Worm (Caenorhabditis elegans): ENCODE results near the gene T01B4.3.

T01B4.3 gene

DNA sequence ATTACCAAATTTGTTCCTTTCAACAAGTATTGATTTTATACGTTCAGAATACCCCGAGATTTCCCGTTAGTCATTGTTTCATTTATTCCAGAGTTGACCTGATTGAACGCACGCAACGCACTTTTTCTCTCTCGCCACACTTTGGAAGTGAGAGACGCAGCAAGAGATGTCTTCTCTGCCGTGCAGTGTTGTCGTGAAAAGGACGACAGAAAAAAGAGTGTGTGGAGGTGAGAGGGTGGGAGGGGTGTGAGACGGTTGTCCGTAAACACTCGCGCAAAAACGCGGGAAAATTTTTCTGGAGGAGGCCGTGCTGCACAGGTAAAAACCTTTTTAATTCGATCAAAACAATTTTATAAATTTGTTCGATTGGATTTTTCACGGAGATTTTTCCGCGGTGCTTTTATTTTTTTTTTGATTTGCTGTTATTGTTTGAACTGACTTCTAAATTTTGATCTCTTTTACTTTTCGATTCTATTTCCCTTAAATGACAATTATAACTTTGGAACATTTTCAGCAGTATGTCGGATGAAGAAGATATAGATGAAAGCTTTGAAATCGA, 42.2 kb downstream of the T01B4.3 start, which contains the start of gene sdc-1 (continued):
- TF ChIP-seq sup-37 (GFP tag; optimal IDR thresholded peaks at IDR 0.05) (no peak), C04F5.9 (tag; optimal IDR thresholded peaks at IDR 0.05) (no peak), ama-1 (optimal IDR thresholded peaks at IDR 0.05) (no peak), skn-1 (tag; optimal IDR thresholded peaks at IDR 0.05) (no peak), egl-27 (tag; optimal IDR thresholded peaks at IDR 0.05) (no peak), zip-4 (GFP tag; optimal IDR thresholded peaks at IDR 0.05) (no peak), irx-1 (tag; optimal IDR thresholded peaks at IDR 0.05) (no peak), lir-3 (tag; optimal IDR thresholded peaks at IDR 0.05; ENCODE audit: poor library complexity) (no peak), alr-1 (tag; optimal IDR thresholded peaks at IDR 0.05; ENCODE audit: borderline replicate concordance) (no peak), isw-1 (GFP tag; IDR thresholded peaks at IDR 0.05) (no peak), nhr-90 (tag; optimal IDR thresholded peaks at IDR 0.05; ENCODE audit: poor library complexity) (no peak), nhr-76 (tag; optimal IDR thresholded peaks at IDR 0.05) (no peak), hlh-17 (GFP tag; optimal IDR thresholded peaks at IDR 0.05; ENCODE audit: borderline replicate concordance) (no peak), nhr-77 (tag; optimal IDR thresholded peaks at IDR 0.05) (no peak), mdl-1 (tag; optimal IDR thresholded peaks at IDR 0.05) (peak in 1 of 2 experiments; percentile 52), elt-3 (tag; optimal IDR thresholded peaks at IDR 0.05) (no peak), efl-1 (optimal IDR thresholded peaks at IDR 0.05) (peak; percentile 65 to 77), efl-1 (GFP tag; optimal IDR thresholded peaks at IDR 0.05 in 1 of 2) (peak; percentile 44 to 94), unc-130 (tag; optimal IDR thresholded peaks at IDR 0.05) (no peak), ceh-63 (GFP tag; optimal IDR thresholded peaks at IDR 0.05) (no peak), C34B4.2 (tag; optimal IDR thresholded peaks at IDR 0.05) (no peak), vab-15 (tag; optimal IDR thresholded peaks at IDR 0.05) (no peak), lin-39 (tag; optimal IDR thresholded peaks at IDR 0.05) (no peak), aly-2 (tag; optimal IDR thresholded peaks at IDR 0.05) (no peak), elt-2 (tag; optimal IDR thresholded peaks at IDR 0.05) (no peak), F16B12.6 (tag; optimal IDR thresholded peaks at IDR 0.05) (peak; percentile 29), efl-3 (GFP tag; optimal IDR thresholded peaks at IDR 0.05) (no peak), pax-3 (tag; optimal IDR thresholded peaks at IDR 0.05) (no peak), mef-2 (tag; optimal IDR thresholded peaks at IDR 0.05) (no peak), swsn-7 (tag; optimal IDR thresholded peaks at IDR 0.05) (peak; percentile 35), nhr-12 (tag; optimal IDR thresholded peaks at IDR 0.05) (no peak), hpl-2 (GFP tag; optimal IDR thresholded peaks at IDR 0.05) (no peak), mep-1 (tag; optimal IDR thresholded peaks at IDR 0.05) (peak; percentile 73), lin-15B (tag; optimal IDR thresholded peaks at IDR 0.05) (no peak), aha-1 (tag; optimal IDR thresholded peaks at IDR 0.05) (no peak)

DNA sequence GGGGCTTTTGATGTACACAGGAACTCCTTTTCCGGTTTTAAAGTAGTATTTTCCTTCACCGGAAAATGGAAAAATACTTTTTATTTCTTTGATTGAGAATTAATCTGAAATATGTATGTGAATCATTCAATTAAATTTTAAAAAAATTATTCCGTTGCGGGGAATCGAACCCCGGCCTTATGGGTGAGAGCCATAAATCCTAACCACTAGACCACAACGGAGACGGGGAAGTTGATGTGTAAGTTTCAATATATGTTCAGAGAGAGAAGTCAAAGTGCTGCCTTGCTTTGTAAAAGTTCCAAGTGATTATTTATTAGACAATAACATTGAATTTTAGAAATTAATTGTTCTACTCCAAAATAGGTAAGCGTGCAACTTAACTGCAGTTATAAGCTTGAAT, 46.4 kb downstream of the T01B4.3 start:
- TF ChIP-seq nhr-77 (tag; optimal IDR thresholded peaks at IDR 0.05) = no peak
- no peak for TF ChIP-seq egl-27 (tag; optimal IDR thresholded peaks at IDR 0.05)
- TF ChIP-seq unc-30 (tag; optimal IDR thresholded peaks at IDR 0.05) = no peak
- peak; percentile 3 for TF ChIP-seq elt-2 (tag; optimal IDR thresholded peaks at IDR 0.05)
- TF ChIP-seq mab-9 (GFP tag; IDR thresholded peaks at IDR 0.05) = no peak
- TF ChIP-seq ces-1 (GFP tag; optimal IDR thresholded peaks at IDR 0.05) = no peak
- no peak for TF ChIP-seq nhr-11 (tag; optimal IDR thresholded peaks at IDR 0.05)
- peak; percentile 25 for TF ChIP-seq swsn-7 (tag; optimal IDR thresholded peaks at IDR 0.05)
- TF ChIP-seq lin-15B (tag; optimal IDR thresholded peaks at IDR 0.05) = no peak
- TF ChIP-seq ceh-8 (GFP tag; optimal IDR thresholded peaks at IDR 0.05) = no peak
- peak; percentile 48 for TF ChIP-seq lin-14 (GFP tag; optimal IDR thresholded peaks at IDR 0.05)
- no peak for TF ChIP-seq sup-37 (GFP tag; optimal IDR thresholded peaks at IDR 0.05)
- TF ChIP-seq nhr-19 (GFP tag; conservative IDR thresholded peaks at IDR 0.05) = peak; percentile 48; the same call in 1 of the 2 replicates
- TF ChIP-seq pag-3 (tag; optimal IDR thresholded peaks at IDR 0.05; ENCODE audit: borderline replicate concordance, insufficient read depth) = no peak
- no peak for TF ChIP-seq isw-1 (GFP tag; IDR thresholded peaks at IDR 0.05)
- peak in 1 of 2 experiments; percentile 53 for TF ChIP-seq lin-35 (GFP tag; optimal IDR thresholded peaks at IDR 0.05)
- TF ChIP-seq nhr-85 (tag) = no peak
- TF ChIP-seq fos-1 (tag; optimal IDR thresholded peaks at IDR 0.05) = no peak
- no peak for TF ChIP-seq hlh-4 (tag; optimal IDR thresholded peaks at IDR 0.05)
- TF ChIP-seq snpc-4 (tag; optimal IDR thresholded peaks at IDR 0.05) = no peak
- TF ChIP-seq unc-130 (tag; optimal IDR thresholded peaks at IDR 0.05) = no peak
- no peak for TF ChIP-seq xbp-1 (tag; optimal IDR thresholded peaks at IDR 0.05)
- TF ChIP-seq nhr-237 (tag; optimal IDR thresholded peaks at IDR 0.05) = no peak
- TF ChIP-seq aly-2 (tag; optimal IDR thresholded peaks at IDR 0.05) = no peak
- TF ChIP-seq mef-2 (tag; optimal IDR thresholded peaks at IDR 0.05) = no peak
- peak; percentile 43 for TF ChIP-seq nhr-47 (tag; optimal IDR thresholded peaks at IDR 0.05)
- no peak for TF ChIP-seq pax-3 (tag; optimal IDR thresholded peaks at IDR 0.05)
- no peak for TF ChIP-seq unc-62 (GFP tag; optimal IDR thresholded peaks at IDR 0.05)

Data from whole organism, L1 larva.